Worm (Caenorhabditis elegans): ENCODE measurements around the gene srw-44.
"Not testable (repeated sequence)": the region's sequence is repeated elsewhere in the genome, so short reads cannot be mapped to it uniquely, and the experiment has no call there.

ce11 chrV:16654242-16654641, 25.8 kb upstream of the srw-44 start, which contains the start of gene W06G6.15:
- not testable (repeated sequence) for TF ChIP-seq ceh-31 (tag; optimal IDR thresholded peaks at IDR 0.05); mec-3 (tag; optimal IDR thresholded peaks at IDR 0.05; ENCODE audit: borderline replicate concordance); pqm-1 (tag; optimal IDR thresholded peaks at IDR 0.05)

Data from whole organism, late embryonic.